Fruit fly (Drosophila melanogaster) whole organism, wandering third instar larva: Measurements from ENCODE around the gene alpha-PheRS.

Experiments used
- Abd-B ChIP-seq: fragments of >200 bp; optimal IDR thresholded peaks from 2 replicates; lab custom pipeline; 2017; ENCODE audit warnings: missing biosample characterization, missing genetic modification characterization
- CG9705 ChIP-seq: fragments of 200-800 bp; sonication (Bioruptor generic); optimal IDR thresholded peaks from 2 replicates; lab custom pipeline; 2018; ENCODE audit warnings: missing biosample characterization, mild to moderate bottlenecking, missing genetic modification characterization
- CrebA ChIP-seq: fragments of 200-800 bp; sonication (Bioruptor generic); optimal IDR thresholded peaks from 2 replicates; lab custom pipeline; 2016; ENCODE audit warnings: missing biosample characterization, mild to moderate bottlenecking, missing genetic modification characterization, borderline replicate concordance
- Dfd ChIP-seq: fragments of >200 bp; optimal IDR thresholded peaks from 2 replicates; lab custom pipeline; 2017; ENCODE audit warnings: missing biosample characterization, missing genetic modification characterization
- Dif ChIP-seq: fragments of 200-275, 200-300 bp; sonication (Bioruptor generic); optimal IDR thresholded peaks from 2 replicates; lab custom pipeline; 2018; ENCODE audit warnings: missing biosample characterization, missing genetic modification characterization; ENCODE audit not compliant: partially characterized antibody
- GATAd ChIP-seq: sonication (Bioruptor generic); optimal IDR thresholded peaks from 2 replicates; lab custom pipeline; 2016; ENCODE audit warnings: missing biosample characterization, missing genetic modification characterization
- HLH106 ChIP-seq: fragments of 200-800 bp; optimal IDR thresholded peaks from 3 replicates; lab custom pipeline; 2019; ENCODE audit warnings: missing biosample characterization, mild to moderate bottlenecking, missing genetic modification characterization, moderate library complexity
- Hnf4 ChIP-seq: fragments of 200-800 bp; sonication (Bioruptor generic); optimal IDR thresholded peaks from 2 replicates; lab custom pipeline; 2016; ENCODE audit warnings: missing biosample characterization, mild to moderate bottlenecking, missing genetic modification characterization
- Hr78 ChIP-seq: fragments of >200 bp; optimal IDR thresholded peaks from 2 replicates; lab custom pipeline; 2017; ENCODE audit warnings: missing biosample characterization, missing genetic modification characterization
- Hr83 ChIP-seq: fragments of 200-300 bp; sonication (Bioruptor generic); optimal IDR thresholded peaks from 2 replicates; lab custom pipeline; 2016; ENCODE audit warnings: missing biosample characterization, mild to moderate bottlenecking, missing genetic modification characterization, moderate library complexity; ENCODE audit not compliant: poor library complexity, severe bottlenecking
- Jra ChIP-seq: sonication (Bioruptor generic); optimal IDR thresholded peaks from 2 replicates; lab custom pipeline; 2016; ENCODE audit warnings: missing biosample characterization, missing genetic modification characterization
- Mio ChIP-seq: sonication (Bioruptor generic); optimal IDR thresholded peaks from 2 replicates; lab custom pipeline; 2016; ENCODE audit warnings: missing biosample characterization, missing genetic modification characterization
- Myc ChIP-seq: fragments of >200 bp; optimal IDR thresholded peaks from 2 replicates; lab custom pipeline; 2017
- N ChIP-seq: fragments of >200 bp; optimal IDR thresholded peaks from 2 replicates; lab custom pipeline; 2018; ENCODE audit warnings: missing biosample characterization, missing external identifiers, missing genetic modification characterization
- OdsH ChIP-seq: fragments of 200-800 bp; sonication (Bioruptor generic); optimal IDR thresholded peaks from 2 replicates; lab custom pipeline; 2016; ENCODE audit warnings: missing biosample characterization, mild to moderate bottlenecking, missing genetic modification characterization
- Rel ChIP-seq, 2 experiments: fragments of 200-800 bp; sonication (Bioruptor generic) in 1 of 2; optimal IDR thresholded peaks; 2 replicates in 1 of 2; 3 replicates in 1 of 2; lab custom pipeline; 2016 to 2019; ENCODE audit warnings: mild to moderate bottlenecking in 2 of 2, missing biosample characterization in 2 of 2, missing genetic modification characterization in 2 of 2, moderate library complexity in 1 of 2
- Sp1 ChIP-seq: fragments of 200-800 bp; sonication (Bioruptor generic); optimal IDR thresholded peaks from 3 replicates; lab custom pipeline; 2019; ENCODE audit warnings: missing biosample characterization, mild to moderate bottlenecking, missing genetic modification characterization, moderate library complexity
- Vsx2 ChIP-seq: fragments of 200-300, 225-300 bp; sonication (Bioruptor generic); optimal IDR thresholded peaks from 2 replicates; lab custom pipeline; 2018; ENCODE audit warnings: missing biosample characterization, missing genetic modification characterization; ENCODE audit not compliant: partially characterized antibody
- br ChIP-seq: fragments of 200-800 bp; sonication (Bioruptor generic); optimal IDR thresholded peaks from 2 replicates; lab custom pipeline; 2016; ENCODE audit warnings: missing biosample characterization, missing genetic modification characterization
- dl ChIP-seq, 2 experiments: fragments of 175-275, 200-275 bp in 1 of 2; fragments of 200-275 bp in 1 of 2; sonication (Bioruptor generic); optimal IDR thresholded peaks; lab custom pipeline; 2018; ENCODE audit warnings: mild to moderate bottlenecking in 2 of 2, missing biosample characterization in 2 of 2, missing genetic modification characterization in 2 of 2, moderate library complexity in 2 of 2; ENCODE audit not compliant: partially characterized antibody in 2 of 2, insufficient read depth in 1 of 2
- dmrt93B ChIP-seq: fragments of 200-800 bp; sonication (Bioruptor generic); optimal IDR thresholded peaks from 2 replicates; lab custom pipeline; 2018; ENCODE audit warnings: missing biosample characterization, mild to moderate bottlenecking, missing genetic modification characterization
- dsf ChIP-seq: sonication (Bioruptor generic); optimal IDR thresholded peaks from 2 replicates; lab custom pipeline; 2016; ENCODE audit warnings: missing biosample characterization, missing genetic modification characterization, borderline replicate concordance
- ey ChIP-seq: fragments of 200-800 bp; sonication (Bioruptor generic); optimal IDR thresholded peaks from 2 replicates; lab custom pipeline; 2016; ENCODE audit warnings: missing biosample characterization, missing genetic modification characterization
- foxo ChIP-seq, 2 experiments: fragments of 200-800 bp; sonication (Bioruptor generic); optimal IDR thresholded peaks; 2 replicates in 1 of 2; 3 replicates in 1 of 2; lab custom pipeline; 2016 to 2017; ENCODE audit warnings: missing biosample characterization in 2 of 2, missing genetic modification characterization in 2 of 2
- fru ChIP-seq: fragments of 200-800 bp; sonication (Bioruptor generic); optimal IDR thresholded peaks from 3 replicates; lab custom pipeline; 2016; ENCODE audit warnings: missing biosample characterization, mild to moderate bottlenecking, missing genetic modification characterization
- h ChIP-seq: fragments of 200-800 bp; sonication (Bioruptor generic); optimal IDR thresholded peaks from 3 replicates; lab custom pipeline; 2016; ENCODE audit warnings: missing biosample characterization, mild to moderate bottlenecking, missing genetic modification characterization
- jim ChIP-seq: fragments of 175-275, 200-325 bp; sonication (Bioruptor generic); optimal IDR thresholded peaks from 2 replicates; lab custom pipeline; 2016; ENCODE audit warnings: missing biosample characterization, mild to moderate bottlenecking, missing genetic modification characterization
- lola ChIP-seq: fragments of >200 bp; optimal IDR thresholded peaks from 2 replicates; lab custom pipeline; 2017; ENCODE audit warnings: missing biosample characterization, missing genetic modification characterization
- pan ChIP-seq: fragments of >200 bp; optimal IDR thresholded peaks from 2 replicates; lab custom pipeline; 2017
- psq ChIP-seq: fragments of 200-800 bp; sonication (Bioruptor generic); optimal IDR thresholded peaks from 3 replicates; lab custom pipeline; 2017; ENCODE audit warnings: missing biosample characterization, mild to moderate bottlenecking, missing genetic modification characterization, moderate library complexity
- rgr ChIP-seq: fragments of 200-800 bp; sonication (Bioruptor generic); optimal IDR thresholded peaks from 3 replicates; lab custom pipeline; 2016; ENCODE audit warnings: missing biosample characterization, mild to moderate bottlenecking, missing genetic modification characterization
- sage ChIP-seq: fragments of 200-800 bp; sonication (Bioruptor generic); optimal IDR thresholded peaks from 2 replicates; lab custom pipeline; 2016; ENCODE audit warnings: missing biosample characterization, mild to moderate bottlenecking, missing genetic modification characterization
- sv ChIP-seq: fragments of 200-800 bp; sonication (Bioruptor generic); optimal IDR thresholded peaks from 3 replicates; lab custom pipeline; 2016; ENCODE audit warnings: missing biosample characterization, missing genetic modification characterization
- tai ChIP-seq: sonication (Bioruptor generic); optimal IDR thresholded peaks from 2 replicates; lab custom pipeline; 2016; ENCODE audit warnings: missing biosample characterization, missing genetic modification characterization
- woc ChIP-seq: sonication (Bioruptor generic); optimal IDR thresholded peaks from 2 replicates; lab custom pipeline; 2016; ENCODE audit warnings: missing biosample characterization, mild to moderate bottlenecking, missing genetic modification characterization

alpha-PheRS gene

DNA sequence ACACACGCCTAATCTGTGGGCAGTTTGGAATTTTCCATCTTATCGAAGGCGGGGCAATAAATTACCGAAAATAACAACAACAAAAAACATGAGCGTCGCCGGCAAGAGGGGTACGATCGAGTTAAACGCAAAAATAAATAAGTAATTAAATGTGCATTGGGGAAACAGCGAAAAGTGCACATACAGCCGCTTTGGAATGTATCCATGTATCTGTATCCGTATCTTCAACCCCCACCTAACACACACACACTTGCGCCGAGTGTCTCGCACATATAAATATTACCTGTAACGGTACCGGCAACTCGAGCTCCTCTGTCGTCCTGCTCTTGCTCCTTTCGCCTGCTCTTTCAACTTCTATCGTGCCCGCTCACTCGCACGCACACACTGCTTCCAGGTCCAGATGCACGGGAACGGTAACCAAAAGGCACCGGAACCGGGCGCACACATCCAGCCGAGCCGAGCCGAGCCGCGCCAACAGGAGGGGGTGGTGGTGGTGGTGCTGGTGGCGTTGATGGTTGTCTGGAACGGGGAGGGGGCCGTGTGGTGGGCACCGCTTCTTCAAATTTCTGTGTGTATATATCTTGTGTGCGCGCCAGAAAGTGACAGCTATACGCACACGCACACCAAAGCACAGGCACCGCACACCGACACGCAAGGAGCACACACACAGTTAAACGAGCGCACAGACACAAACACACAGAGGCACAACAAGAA, 3.9 kb downstream of the alpha-PheRS start:
- TF ChIP-seq psq (GFP tag; lab: Kevin White, UChicago): peak; percentile 29
- TF ChIP-seq jim: no peak
- TF ChIP-seq Abd-B: peak; percentile 63
- no peak for TF ChIP-seq Myc (lab: Kevin White, UChicago)
- TF ChIP-seq CrebA (GFP tag; lab: Kevin White, UChicago): no peak
- peak; percentile 52 for TF ChIP-seq Dif (GFP tag; lab: Kevin White, UChicago)
- TF ChIP-seq GATAd (GFP tag; lab: Kevin White, UChicago): no peak
- TF ChIP-seq Hnf4 (GFP tag; lab: Kevin White, UChicago): peak; percentile 40
- peak; percentile 39 for TF ChIP-seq CG9705 (GFP tag; lab: Kevin White, UChicago)
- no peak for TF ChIP-seq pan (lab: Kevin White, UChicago)
- no peak for TF ChIP-seq Mio (GFP tag; lab: Kevin White, UChicago)
- peak; percentile 67 for TF ChIP-seq h (GFP tag; lab: Kevin White, UChicago)
- TF ChIP-seq Sp1 (GFP tag; lab: Kevin White, UChicago): peak; percentile 65
- no peak for TF ChIP-seq Rel (GFP tag; optimal IDR thresholded peaks at IDR 0.05; lab: Kevin White, UChicago)
- peak; percentile 34 for TF ChIP-seq Rel (tag; optimal IDR thresholded peaks at IDR 0.05; lab: Kevin White, UChicago)
- no peak for TF ChIP-seq br (GFP tag; lab: Kevin White, UChicago)
- no peak for TF ChIP-seq dl (GFP tag; optimal IDR thresholded peaks at IDR 0.05; lab: Kevin White, UChicago; ENCODE audit: insufficient read depth in 1 of 2, partially characterized antibody in 2 of 2)
- peak; percentile 61 for TF ChIP-seq fru (GFP tag; lab: Kevin White, UChicago)
- peak; percentile 89 for TF ChIP-seq Hr83 (GFP tag; lab: Kevin White, UChicago)
- TF ChIP-seq Jra: peak; percentile 25
- no peak for TF ChIP-seq dsf
- peak; percentile 49 for TF ChIP-seq Hr78 (GFP tag; lab: Kevin White, UChicago)
- TF ChIP-seq HLH106 (tag; lab: Kevin White, UChicago): peak; percentile 38
- TF ChIP-seq Dfd (GFP tag; lab: Kevin White, UChicago): no peak
- peak; percentile 19 for TF ChIP-seq sage (GFP tag; lab: Kevin White, UChicago)
- TF ChIP-seq woc: peak; percentile 11
- no peak for TF ChIP-seq tai (GFP tag; lab: Kevin White, UChicago)
- peak; percentile 47 for TF ChIP-seq OdsH (GFP tag; lab: Kevin White, UChicago)
- peak; percentile 95 for TF ChIP-seq N (GFP tag; lab: Kevin White, UChicago)
- peak; percentile 72 for TF ChIP-seq rgr
- peak; percentile 63 for TF ChIP-seq ey (GFP tag; lab: Kevin White, UChicago)
- TF ChIP-seq dmrt93B (GFP tag; lab: Kevin White, UChicago): no peak
- TF ChIP-seq sv (GFP tag; lab: Kevin White, UChicago): no peak
- TF ChIP-seq foxo (GFP tag; optimal IDR thresholded peaks at IDR 0.05; lab: Kevin White, UChicago): peak in 1 of 2 experiments; percentile 67
- no peak for TF ChIP-seq Vsx2 (GFP tag; lab: Kevin White, UChicago)

DNA sequence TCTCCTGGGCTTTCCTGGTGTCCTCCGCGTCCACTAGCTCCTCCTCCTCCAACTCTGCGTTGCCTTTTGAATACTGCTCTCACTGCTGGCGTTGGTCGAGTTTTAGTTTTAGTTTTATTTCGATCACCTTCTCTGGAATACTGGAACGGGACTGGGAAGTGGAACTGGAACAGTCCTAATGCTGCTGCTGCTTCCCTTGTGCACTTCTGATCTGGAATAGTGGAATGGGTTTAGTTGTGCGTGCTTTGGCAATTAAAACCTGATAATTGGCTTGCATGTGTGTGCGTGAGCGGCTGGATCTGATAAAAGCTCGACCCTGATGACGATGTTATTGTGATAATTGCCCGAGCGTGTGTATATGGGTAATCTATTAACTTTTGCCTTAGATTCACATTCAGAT, 4.7 kb downstream of the alpha-PheRS start:
- TF ChIP-seq rgr (no peak), pan (lab: Kevin White, UChicago) (no peak), Dfd (GFP tag; lab: Kevin White, UChicago) (no peak), Dif (GFP tag; lab: Kevin White, UChicago) (no peak), Hr78 (GFP tag; lab: Kevin White, UChicago) (no peak), HLH106 (tag; lab: Kevin White, UChicago) (no peak), Mio (GFP tag; lab: Kevin White, UChicago) (no peak), Abd-B (no peak), ey (GFP tag; lab: Kevin White, UChicago) (no peak), woc (no peak), Hnf4 (GFP tag; lab: Kevin White, UChicago) (no peak), h (GFP tag; lab: Kevin White, UChicago) (no peak), N (GFP tag; lab: Kevin White, UChicago) (no peak), sage (GFP tag; lab: Kevin White, UChicago) (no peak), lola (no peak), Sp1 (GFP tag; lab: Kevin White, UChicago) (no peak), GATAd (GFP tag; lab: Kevin White, UChicago) (no peak)
